Worm (Caenorhabditis elegans): Measurements from ENCODE around the gene grd-11.

grd-11 gene

ce11 chrV:20386942-20387341 lies 30.4 kb downstream of the grd-11 start, which contains the start of gene K02E2.7:
Gene K02E2.7 (minus strand): TSS chrV:20387042.
- TF ChIP-seq nhr-25 (tag; optimal IDR thresholded peaks at IDR 0.05): no peak
- no peak for TF ChIP-seq ceh-82 (tag; optimal IDR thresholded peaks at IDR 0.05)
- no peak for TF ChIP-seq ceh-9 (tag; optimal IDR thresholded peaks at IDR 0.05)
- no peak for TF ChIP-seq ceh-16 (tag; optimal IDR thresholded peaks at IDR 0.05)
- TF ChIP-seq tbx-2 (tag; optimal IDR thresholded peaks at IDR 0.05): no peak
- no peak for TF ChIP-seq R02D3.7 (tag; optimal IDR thresholded peaks at IDR 0.05)
- TF ChIP-seq nhr-43 (tag; optimal IDR thresholded peaks at IDR 0.05; ENCODE audit: poor library complexity, severe bottlenecking): no peak
- TF ChIP-seq ZK546.5 (tag; optimal IDR thresholded peaks at IDR 0.05): no peak
- no peak for TF ChIP-seq nhr-23 (tag; optimal IDR thresholded peaks at IDR 0.05)
- TF ChIP-seq nhr-76 (tag; optimal IDR thresholded peaks at IDR 0.05): no peak
- TF ChIP-seq nfya-1 (tag; optimal IDR thresholded peaks at IDR 0.05; ENCODE audit: insufficient read depth): no peak
- no peak for TF ChIP-seq lin-15B (tag; optimal IDR thresholded peaks at IDR 0.05)
- TF ChIP-seq aly-2 (tag; optimal IDR thresholded peaks at IDR 0.05): no peak
- TF ChIP-seq unc-62 (GFP tag; optimal IDR thresholded peaks at IDR 0.05): no peak
- TF ChIP-seq fkh-2 (tag; optimal IDR thresholded peaks at IDR 0.05): no peak
- TF ChIP-seq unc-39 (tag; optimal IDR thresholded peaks at IDR 0.05): no peak

ce11 chrV:20387415-20387814 lies 30.8 kb downstream of the grd-11 start, which contains the start of gene F53H2.1:
Gene F53H2.1 (plus strand): TSS chrV:20387715.
- TF ChIP-seq lin-39 (tag; optimal IDR thresholded peaks at IDR 0.05) (no peak), fos-1 (tag; optimal IDR thresholded peaks at IDR 0.05) (no peak), fkh-2 (tag; optimal IDR thresholded peaks at IDR 0.05) (no peak), nhr-77 (tag; optimal IDR thresholded peaks at IDR 0.05) (no peak), egl-5 (tag; optimal IDR thresholded peaks at IDR 0.05) (no peak), lsy-12 (tag; optimal IDR thresholded peaks at IDR 0.05) (no peak), nhr-67 (tag; optimal IDR thresholded peaks at IDR 0.05) (no peak), ztf-11 (tag; optimal IDR thresholded peaks at IDR 0.05) (no peak)

- TF ChIP-seq nhr-12 (tag; optimal IDR thresholded peaks at IDR 0.05): no peak
- no peak for TF ChIP-seq nhr-28 (tag; optimal IDR thresholded peaks at IDR 0.05)
- TF ChIP-seq lsy-12 (tag; optimal IDR thresholded peaks at IDR 0.05): no peak
- no peak for TF ChIP-seq ztf-4 (tag; optimal IDR thresholded peaks at IDR 0.05)
- no peak for TF ChIP-seq nhr-43 (tag; optimal IDR thresholded peaks at IDR 0.05; ENCODE audit: poor library complexity, severe bottlenecking)
- TF ChIP-seq nhr-23 (tag; optimal IDR thresholded peaks at IDR 0.05): no peak
- no peak for TF ChIP-seq ama-1 (optimal IDR thresholded peaks at IDR 0.05)
- no peak for TF ChIP-seq nhr-77 (tag; optimal IDR thresholded peaks at IDR 0.05)
- no peak for TF ChIP-seq aly-2 (tag; optimal IDR thresholded peaks at IDR 0.05)
- no peak for TF ChIP-seq elt-1 (tag; optimal IDR thresholded peaks at IDR 0.05)
- TF ChIP-seq ceh-28 (tag; optimal IDR thresholded peaks at IDR 0.05): no peak
Observed at ce11 chrV:20393773-20394172, 37.2 kb downstream of the grd-11 start, which contains the start of gene cnc-7. Gene cnc-7 (plus strand): TSS chrV:20394073.

ce11 chrV:20399532-20400068 lies 43.0 kb downstream of the grd-11 start:
- TF ChIP-seq nhr-28 (tag; optimal IDR thresholded peaks at IDR 0.05) (no peak), nhr-43 (tag; optimal IDR thresholded peaks at IDR 0.05; ENCODE audit: poor library complexity, severe bottlenecking) (no peak), elt-2 (tag; optimal IDR thresholded peaks at IDR 0.05) (no peak), nhr-67 (tag; optimal IDR thresholded peaks at IDR 0.05) (no peak), nhr-12 (tag; optimal IDR thresholded peaks at IDR 0.05) (no peak), egl-5 (tag; optimal IDR thresholded peaks at IDR 0.05) (no peak), nhr-11 (tag; optimal IDR thresholded peaks at IDR 0.05) (no peak), ceh-28 (tag; optimal IDR thresholded peaks at IDR 0.05) (no peak), jun-1 (tag; optimal IDR thresholded peaks at IDR 0.05) (no peak), zag-1 (tag; optimal IDR thresholded peaks at IDR 0.05) (no peak), skn-1 (tag; optimal IDR thresholded peaks at IDR 0.05) (no peak), elt-3 (tag; optimal IDR thresholded peaks at IDR 0.05) (no peak), ztf-4 (tag; optimal IDR thresholded peaks at IDR 0.05) (no peak)

ce11 chrV:20402842-20403241 lies 46.3 kb downstream of the grd-11 start:
- TF ChIP-seq nfya-1 (tag; optimal IDR thresholded peaks at IDR 0.05; ENCODE audit: insufficient read depth) (peak; percentile 19), fkh-10 (GFP tag; optimal IDR thresholded peaks at IDR 0.05) (no peak), nhr-11 (tag; optimal IDR thresholded peaks at IDR 0.05) (peak; percentile 49), ZK546.5 (tag; optimal IDR thresholded peaks at IDR 0.05) (no peak)

All from whole organism, L3 larva.